Fruit fly (Drosophila melanogaster): ENCODE data around the gene Icmt.

The Icmt gene

DNA sequence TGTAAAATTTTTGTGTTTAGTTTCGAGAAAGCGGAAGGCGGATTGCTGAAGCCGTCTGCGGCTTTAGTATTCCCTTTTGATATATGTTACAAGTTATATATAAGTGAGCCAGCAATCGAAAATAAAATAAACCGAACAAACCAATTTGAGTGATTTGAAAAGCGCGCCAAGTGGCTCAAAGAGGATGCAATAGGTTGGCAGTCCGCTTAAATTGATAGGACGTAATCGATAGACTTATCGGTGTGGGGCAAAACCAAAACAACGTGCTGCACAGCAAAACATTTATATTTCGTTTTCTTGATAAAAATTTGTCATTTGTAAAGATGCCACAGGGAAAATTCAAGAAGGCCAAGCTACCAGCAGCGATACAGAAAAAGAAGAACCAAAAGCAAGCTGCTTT lies 28.7 kb downstream of the Icmt start, which contains the start of gene CG11279 (continued):
- no peak for TF ChIP-seq corto (GFP tag; optimal IDR thresholded peaks at IDR 0.05)
- peak; percentile 0 for TF ChIP-seq HmgZ (tag; optimal IDR thresholded peaks at IDR 0.05)
- no peak for TF ChIP-seq zf30C (GFP tag; optimal IDR thresholded peaks at IDR 0.05)
- no peak for TF ChIP-seq Nf-YB (GFP tag; optimal IDR thresholded peaks at IDR 0.05)
- peak; percentile 54; the same call in 1 of the 2 replicates for TF ChIP-seq sna (GFP tag; IDR thresholded peaks at IDR 0.05; ENCODE audit: partially characterized antibody)
- no peak for TF ChIP-seq CG13424 (tag; optimal IDR thresholded peaks at IDR 0.05)
- peak; percentile 54; the same call in 2 of the 3 replicates for TF ChIP-seq Doc3 (GFP tag; IDR thresholded peaks at IDR 0.05; ENCODE audit: partially characterized antibody)
- no peak for TF ChIP-seq CG6813 (GFP tag; optimal IDR thresholded peaks at IDR 0.05)
- TF ChIP-seq CG7556 (GFP tag; optimal IDR thresholded peaks at IDR 0.05), result no peak
- TF ChIP-seq CG2116 (GFP tag; optimal IDR thresholded peaks at IDR 0.05), result peak; percentile 74
- TF ChIP-seq CG30431 (GFP tag; optimal IDR thresholded peaks at IDR 0.05), result no peak
- no peak for TF ChIP-seq tx (GFP tag; optimal IDR thresholded peaks at IDR 0.05)
- TF ChIP-seq stc (GFP tag; IDR thresholded peaks at IDR 0.05), result no peak
- TF ChIP-seq Sry-δ (GFP tag; optimal IDR thresholded peaks at IDR 0.05), result peak; percentile 59
- no peak for TF ChIP-seq Poxn (GFP tag; IDR thresholded peaks at IDR 0.05)
- TF ChIP-seq CG17385 (GFP tag; optimal IDR thresholded peaks at IDR 0.05), result no peak
- TF ChIP-seq Atf3 (GFP tag; optimal IDR thresholded peaks at IDR 0.05), result no peak
- TF ChIP-seq CG5180 (GFP tag; optimal IDR thresholded peaks at IDR 0.05), result no peak
- TF ChIP-seq CG1832 (GFP tag; optimal IDR thresholded peaks at IDR 0.05), result no peak
- peak; percentile 46 for TF ChIP-seq Max (GFP tag; optimal IDR thresholded peaks at IDR 0.05)
- TF ChIP-seq run (tag; optimal IDR thresholded peaks at IDR 0.05), result no peak
- TF ChIP-seq oc (tag; optimal IDR thresholded peaks at IDR 0.05), result no peak
- TF ChIP-seq CG1602 (GFP tag; optimal IDR thresholded peaks at IDR 0.05), result no peak
- TF ChIP-seq CG2712 (tag; optimal IDR thresholded peaks at IDR 0.05), result no peak
- TF ChIP-seq MESR4 (GFP tag; optimal IDR thresholded peaks at IDR 0.05), result peak; percentile 58
- TF ChIP-seq D19B (GFP tag; optimal IDR thresholded peaks at IDR 0.05), result no peak
- no peak for TF ChIP-seq cas (GFP tag; IDR thresholded peaks at IDR 0.05)
- TF ChIP-seq Mad (GFP tag; optimal IDR thresholded peaks at IDR 0.05), result no peak
- no peak for TF ChIP-seq caup (GFP tag; optimal IDR thresholded peaks at IDR 0.05; ENCODE audit: severe bottlenecking)
- TF ChIP-seq Hsf (GFP tag; optimal IDR thresholded peaks at IDR 0.05), result no peak
- TF ChIP-seq hkb (optimal IDR thresholded peaks at IDR 0.05), result no peak
- no peak for TF ChIP-seq hkb (GFP tag; IDR thresholded peaks at IDR 0.05)
- no peak for TF ChIP-seq Hr78 (GFP tag; optimal IDR thresholded peaks at IDR 0.05)
- peak; percentile 31 for TF ChIP-seq CG10267 (tag; optimal IDR thresholded peaks at IDR 0.05)
- TF ChIP-seq CG4854 (GFP tag; optimal IDR thresholded peaks at IDR 0.05), result no peak
- TF ChIP-seq CG9797 (GFP tag; optimal IDR thresholded peaks at IDR 0.05), result peak; percentile 14
- peak; percentile 53 for TF ChIP-seq stwl (tag; optimal IDR thresholded peaks at IDR 0.05)
- TF ChIP-seq CG31224 (GFP tag; IDR thresholded peaks at IDR 0.05), result no peak
- no peak for TF ChIP-seq CoRest (tag; optimal IDR thresholded peaks at IDR 0.05)
- TF ChIP-seq CG10321 (GFP tag; IDR thresholded peaks at IDR 0.05), result no peak
- TF ChIP-seq ems (GFP tag; optimal IDR thresholded peaks at IDR 0.05), result no peak
- TF ChIP-seq da (GFP tag; optimal IDR thresholded peaks at IDR 0.05), result no peak
- no peak for TF ChIP-seq rib (GFP tag; IDR thresholded peaks at IDR 0.05)
- 0 out of 2 replicates have a peak, but pooled peaks have one; percentile 18 for TF ChIP-seq Xrp1 (GFP tag; IDR thresholded peaks at IDR 0.05)
- TF ChIP-seq usp (GFP tag; optimal IDR thresholded peaks at IDR 0.05), result no peak
- TF ChIP-seq CG10654 (GFP tag; optimal IDR thresholded peaks at IDR 0.05), result no peak
- TF ChIP-seq sens-2 (GFP tag; IDR thresholded peaks at IDR 0.05), result no peak
- TF ChIP-seq CG10147 (GFP tag; optimal IDR thresholded peaks at IDR 0.05), result no peak
- peak; percentile 4 for TF ChIP-seq CG18011 (GFP tag; optimal IDR thresholded peaks at IDR 0.05)
- TF ChIP-seq ara (GFP tag; IDR thresholded peaks at IDR 0.05), result no peak
- no peak for TF ChIP-seq CG16779 (GFP tag; IDR thresholded peaks at IDR 0.05)

Data from whole organism, embryonic.